Fruit fly (Drosophila melanogaster) whole organism, pupa: ENCODE results near the gene Cdc37.

ENCODE experiments used
- CG17806 ChIP-seq: fragments of 200-800 bp; sonication (Bioruptor generic); optimal IDR thresholded peaks from 2 replicates; lab custom pipeline; 2018; ENCODE audit warnings: missing biosample characterization, mild to moderate bottlenecking, missing genetic modification characterization, moderate library complexity
- CG8159 ChIP-seq: fragments of 200-800 bp; sonication (Bioruptor generic); optimal IDR thresholded peaks from 3 replicates; lab custom pipeline; 2018; ENCODE audit warnings: missing biosample characterization, mild to moderate bottlenecking, missing genetic modification characterization, moderate library complexity
- D1 ChIP-seq: fragments of 200-800 bp; sonication (Bioruptor generic); optimal IDR thresholded peaks from 2 replicates; lab custom pipeline; 2018; ENCODE audit warnings: missing biosample characterization, mild to moderate bottlenecking, missing genetic modification characterization, moderate library complexity

DNA sequence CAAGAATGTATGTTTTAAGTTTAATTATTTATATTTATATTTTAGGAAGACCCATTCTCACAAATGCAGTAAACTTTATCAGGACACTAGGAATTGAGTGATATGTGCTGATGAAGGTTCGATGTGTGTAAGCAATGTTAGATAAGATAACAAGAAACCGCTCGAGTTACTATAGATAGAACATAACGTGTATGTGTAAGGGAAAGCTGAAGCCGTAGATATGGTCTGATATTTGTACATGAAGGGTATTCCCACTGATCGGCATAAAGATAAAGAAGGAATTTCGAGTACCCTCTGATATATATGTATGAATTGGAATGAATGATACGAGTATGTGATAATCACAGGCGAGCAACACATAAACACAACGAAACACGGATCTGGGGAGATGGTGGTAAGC, 11.1 kb upstream of the Cdc37 start:
- TF ChIP-seq D1 (tag; lab: Kevin White, UChicago) (no peak), CG17806 (tag; lab: Kevin White, UChicago) (no peak), CG8159 (no peak)
